Worm (Caenorhabditis elegans) whole organism, young adult: ENCODE data around the gene his-42.

Experiments used
- lin-40 ChIP-seq: sonication (generic microtip); optimal IDR thresholded peaks from 2 replicates; lab custom pipeline; 2016; ENCODE audit warnings: missing genetic modification characterization, mild to moderate bottlenecking, missing compliant biosample characterization, missing genotype, missing genetic modification reagents
- nfya-1 ChIP-seq: sonication (generic microtip); optimal IDR thresholded peaks from 2 replicates; lab custom pipeline; 2017; ENCODE audit warnings: antibody characterized with exemption, missing compliant biosample characterization, missing genetic modification characterization, borderline replicate concordance; ENCODE audit not compliant: insufficient read depth

DNA sequence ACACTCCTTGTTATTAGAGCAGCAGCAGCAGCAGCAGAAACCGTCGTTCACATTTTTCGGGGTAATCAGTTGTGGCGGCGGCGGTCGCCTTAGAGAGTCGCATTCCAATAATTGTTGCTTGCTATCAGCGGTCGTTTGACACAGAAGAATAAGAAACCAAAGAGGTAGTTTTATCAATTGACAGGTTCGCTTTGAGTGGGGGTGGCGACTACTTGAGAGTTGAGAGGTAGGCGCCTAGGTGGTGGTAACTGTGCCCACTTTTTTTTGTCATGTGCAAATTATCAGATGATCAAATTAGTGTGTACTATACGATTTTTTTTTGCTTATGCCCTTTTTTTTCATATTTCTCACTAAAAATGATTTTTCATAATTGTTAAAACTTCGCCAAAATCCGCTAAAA lies 14.5 kb downstream of the his-42 start:
- TF ChIP-seq lin-40 (no peak), nfya-1 (tag; lab: Kevin White, UChicago) (no peak)
